Fruit fly (Drosophila melanogaster) whole organism, wandering third instar larva: ENCODE measurements around the gene CG32681.
A peak's percentile ranks its signal among the peaks of the same experiment; 100 is the strongest.

Source experiments
- Abd-B ChIP-seq: fragments of >200 bp; optimal IDR thresholded peaks from 2 replicates; lab custom pipeline; 2017; ENCODE audit warnings: missing biosample characterization, missing genetic modification characterization
- CG32264 ChIP-seq: fragments of 200-800 bp; sonication (Bioruptor generic); optimal IDR thresholded peaks from 2 replicates; lab custom pipeline; 2016; ENCODE audit warnings: missing biosample characterization, missing genetic modification characterization
- CG9705 ChIP-seq: fragments of 200-800 bp; sonication (Bioruptor generic); optimal IDR thresholded peaks from 2 replicates; lab custom pipeline; 2018; ENCODE audit warnings: missing biosample characterization, mild to moderate bottlenecking, missing genetic modification characterization
- CrebA ChIP-seq: fragments of 200-800 bp; sonication (Bioruptor generic); optimal IDR thresholded peaks from 2 replicates; lab custom pipeline; 2016; ENCODE audit warnings: missing biosample characterization, mild to moderate bottlenecking, missing genetic modification characterization, borderline replicate concordance
- Dfd ChIP-seq: fragments of >200 bp; optimal IDR thresholded peaks from 2 replicates; lab custom pipeline; 2017; ENCODE audit warnings: missing biosample characterization, missing genetic modification characterization
- Dif ChIP-seq: fragments of 200-275, 200-300 bp; sonication (Bioruptor generic); optimal IDR thresholded peaks from 2 replicates; lab custom pipeline; 2018; ENCODE audit warnings: missing biosample characterization, missing genetic modification characterization; ENCODE audit not compliant: partially characterized antibody
- GATAd ChIP-seq: sonication (Bioruptor generic); optimal IDR thresholded peaks from 2 replicates; lab custom pipeline; 2016; ENCODE audit warnings: missing biosample characterization, missing genetic modification characterization
- HLH106 ChIP-seq: fragments of 200-800 bp; optimal IDR thresholded peaks from 3 replicates; lab custom pipeline; 2019; ENCODE audit warnings: missing biosample characterization, mild to moderate bottlenecking, missing genetic modification characterization, moderate library complexity
- Hnf4 ChIP-seq: fragments of 200-800 bp; sonication (Bioruptor generic); optimal IDR thresholded peaks from 2 replicates; lab custom pipeline; 2016; ENCODE audit warnings: missing biosample characterization, mild to moderate bottlenecking, missing genetic modification characterization
- Hr78 ChIP-seq: fragments of >200 bp; optimal IDR thresholded peaks from 2 replicates; lab custom pipeline; 2017; ENCODE audit warnings: missing biosample characterization, missing genetic modification characterization
- Hr83 ChIP-seq: fragments of 200-300 bp; sonication (Bioruptor generic); optimal IDR thresholded peaks from 2 replicates; lab custom pipeline; 2016; ENCODE audit warnings: missing biosample characterization, mild to moderate bottlenecking, missing genetic modification characterization, moderate library complexity; ENCODE audit not compliant: poor library complexity, severe bottlenecking
- Jra ChIP-seq: sonication (Bioruptor generic); optimal IDR thresholded peaks from 2 replicates; lab custom pipeline; 2016; ENCODE audit warnings: missing biosample characterization, missing genetic modification characterization
- N ChIP-seq: fragments of >200 bp; optimal IDR thresholded peaks from 2 replicates; lab custom pipeline; 2018; ENCODE audit warnings: missing biosample characterization, missing external identifiers, missing genetic modification characterization
- OdsH ChIP-seq: fragments of 200-800 bp; sonication (Bioruptor generic); optimal IDR thresholded peaks from 2 replicates; lab custom pipeline; 2016; ENCODE audit warnings: missing biosample characterization, mild to moderate bottlenecking, missing genetic modification characterization
- Sp1 ChIP-seq: fragments of 200-800 bp; sonication (Bioruptor generic); optimal IDR thresholded peaks from 3 replicates; lab custom pipeline; 2019; ENCODE audit warnings: missing biosample characterization, mild to moderate bottlenecking, missing genetic modification characterization, moderate library complexity
- br ChIP-seq: fragments of 200-800 bp; sonication (Bioruptor generic); optimal IDR thresholded peaks from 2 replicates; lab custom pipeline; 2016; ENCODE audit warnings: missing biosample characterization, missing genetic modification characterization
- brk ChIP-seq: fragments of 200-800 bp; sonication (Bioruptor generic); optimal IDR thresholded peaks from 2 replicates; lab custom pipeline; 2016; ENCODE audit warnings: missing biosample characterization, mild to moderate bottlenecking, missing genetic modification characterization
- dl ChIP-seq, 2 experiments: fragments of 175-275, 200-275 bp in 1 of 2; fragments of 200-275 bp in 1 of 2; sonication (Bioruptor generic); optimal IDR thresholded peaks; lab custom pipeline; 2018; ENCODE audit warnings: mild to moderate bottlenecking in 2 of 2, missing biosample characterization in 2 of 2, missing genetic modification characterization in 2 of 2, moderate library complexity in 2 of 2; ENCODE audit not compliant: partially characterized antibody in 2 of 2, insufficient read depth in 1 of 2
- dmrt93B ChIP-seq: fragments of 200-800 bp; sonication (Bioruptor generic); optimal IDR thresholded peaks from 2 replicates; lab custom pipeline; 2018; ENCODE audit warnings: missing biosample characterization, mild to moderate bottlenecking, missing genetic modification characterization
- dsf ChIP-seq: sonication (Bioruptor generic); optimal IDR thresholded peaks from 2 replicates; lab custom pipeline; 2016; ENCODE audit warnings: missing biosample characterization, missing genetic modification characterization, borderline replicate concordance
- ey ChIP-seq: fragments of 200-800 bp; sonication (Bioruptor generic); optimal IDR thresholded peaks from 2 replicates; lab custom pipeline; 2016; ENCODE audit warnings: missing biosample characterization, missing genetic modification characterization
- foxo ChIP-seq, 2 experiments: fragments of 200-800 bp; sonication (Bioruptor generic); optimal IDR thresholded peaks; 2 replicates in 1 of 2; 3 replicates in 1 of 2; lab custom pipeline; 2016 to 2017; ENCODE audit warnings: missing biosample characterization in 2 of 2, missing genetic modification characterization in 2 of 2
- fru ChIP-seq: fragments of 200-800 bp; sonication (Bioruptor generic); optimal IDR thresholded peaks from 3 replicates; lab custom pipeline; 2016; ENCODE audit warnings: missing biosample characterization, mild to moderate bottlenecking, missing genetic modification characterization
- h ChIP-seq: fragments of 200-800 bp; sonication (Bioruptor generic); optimal IDR thresholded peaks from 3 replicates; lab custom pipeline; 2016; ENCODE audit warnings: missing biosample characterization, mild to moderate bottlenecking, missing genetic modification characterization
- lola ChIP-seq: fragments of >200 bp; optimal IDR thresholded peaks from 2 replicates; lab custom pipeline; 2017; ENCODE audit warnings: missing biosample characterization, missing genetic modification characterization
- pan ChIP-seq: fragments of >200 bp; optimal IDR thresholded peaks from 2 replicates; lab custom pipeline; 2017
- psq ChIP-seq: fragments of 200-800 bp; sonication (Bioruptor generic); optimal IDR thresholded peaks from 3 replicates; lab custom pipeline; 2017; ENCODE audit warnings: missing biosample characterization, mild to moderate bottlenecking, missing genetic modification characterization, moderate library complexity
- rgr ChIP-seq: fragments of 200-800 bp; sonication (Bioruptor generic); optimal IDR thresholded peaks from 3 replicates; lab custom pipeline; 2016; ENCODE audit warnings: missing biosample characterization, mild to moderate bottlenecking, missing genetic modification characterization
- sv ChIP-seq: fragments of 200-800 bp; sonication (Bioruptor generic); optimal IDR thresholded peaks from 3 replicates; lab custom pipeline; 2016; ENCODE audit warnings: missing biosample characterization, missing genetic modification characterization
- tai ChIP-seq: sonication (Bioruptor generic); optimal IDR thresholded peaks from 2 replicates; lab custom pipeline; 2016; ENCODE audit warnings: missing biosample characterization, missing genetic modification characterization
- usp ChIP-seq: fragments of >200 bp; optimal IDR thresholded peaks from 2 replicates; lab custom pipeline; 2017; ENCODE audit warnings: missing biosample characterization, missing genetic modification characterization
- woc ChIP-seq: sonication (Bioruptor generic); optimal IDR thresholded peaks from 2 replicates; lab custom pipeline; 2016; ENCODE audit warnings: missing biosample characterization, mild to moderate bottlenecking, missing genetic modification characterization

The CG32681 gene

dm6 chrX:10381252-10381651 lies at the start of gene CG32681:
TSS of gene CG32681 (minus strand) at chrX:10381352.
- TF ChIP-seq ey (GFP tag; lab: Kevin White, UChicago) = no peak
- TF ChIP-seq Hr78 (GFP tag; lab: Kevin White, UChicago) = no peak
- TF ChIP-seq dsf (GFP tag; lab: Kevin White, UChicago) = no peak
- TF ChIP-seq Abd-B (GFP tag; lab: Kevin White, UChicago) = no peak
- no peak for TF ChIP-seq lola (GFP tag; lab: Kevin White, UChicago)
- TF ChIP-seq Jra (GFP tag; lab: Kevin White, UChicago) = no peak
- TF ChIP-seq dl (GFP tag; optimal IDR thresholded peaks at IDR 0.05; lab: Kevin White, UChicago; ENCODE audit: insufficient read depth in 1 of 2, partially characterized antibody in 2 of 2) = no peak
- no peak for TF ChIP-seq foxo (GFP tag; optimal IDR thresholded peaks at IDR 0.05; lab: Kevin White, UChicago)
- TF ChIP-seq Sp1 (GFP tag; lab: Kevin White, UChicago) = no peak
- no peak for TF ChIP-seq CG9705 (GFP tag; lab: Kevin White, UChicago)
- no peak for TF ChIP-seq psq (GFP tag; lab: Kevin White, UChicago)
- TF ChIP-seq HLH106 = no peak
- TF ChIP-seq CG32264 (GFP tag; lab: Kevin White, UChicago) = no peak
- no peak for TF ChIP-seq OdsH (GFP tag; lab: Kevin White, UChicago)
- no peak for TF ChIP-seq sv (GFP tag; lab: Kevin White, UChicago)
- no peak for TF ChIP-seq tai (GFP tag; lab: Kevin White, UChicago)
- no peak for TF ChIP-seq brk
- no peak for TF ChIP-seq h (GFP tag; lab: Kevin White, UChicago)
- TF ChIP-seq, all 38 proteins: peak for 0

DNA sequence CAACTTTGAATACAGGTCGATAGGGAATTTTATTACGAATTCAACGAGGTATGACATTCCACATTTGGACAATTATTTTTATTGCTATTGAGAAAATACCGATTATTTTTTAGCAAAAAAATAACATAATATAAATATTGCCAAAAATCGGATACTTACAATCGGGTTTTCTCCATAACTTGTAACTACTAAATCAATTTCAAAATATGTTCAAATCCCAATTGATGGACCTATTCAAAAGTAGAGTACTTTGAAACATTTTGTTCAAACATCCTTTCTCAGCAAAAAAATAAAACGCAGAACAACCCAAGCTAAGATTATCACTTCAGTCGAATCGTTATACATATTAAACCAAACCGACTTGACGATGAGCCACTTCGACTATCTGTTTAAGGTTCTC lies 36.0 kb upstream of the CG32681 start, which contains the start of gene RabX2:
TSS of gene RabX2 (plus strand) at position 301 of the 400 bp plus-strand sequence.
- TF ChIP-seq N (GFP tag; lab: Kevin White, UChicago) (no peak), fru (GFP tag; lab: Kevin White, UChicago) (no peak), dmrt93B (GFP tag; lab: Kevin White, UChicago) (no peak), rgr (GFP tag; lab: Kevin White, UChicago) (no peak), usp (GFP tag; lab: Kevin White, UChicago) (no peak), dl (GFP tag; optimal IDR thresholded peaks at IDR 0.05; lab: Kevin White, UChicago; ENCODE audit: insufficient read depth in 1 of 2, partially characterized antibody in 2 of 2) (no peak)

- TF ChIP-seq h (GFP tag; lab: Kevin White, UChicago) (no peak), GATAd (GFP tag; lab: Kevin White, UChicago) (no peak), brk (no peak), br (GFP tag; lab: Kevin White, UChicago) (no peak), Abd-B (GFP tag; lab: Kevin White, UChicago) (no peak), tai (GFP tag; lab: Kevin White, UChicago) (no peak), ey (GFP tag; lab: Kevin White, UChicago) (no peak), HLH106 (no peak), CrebA (no peak), pan (no peak)
These were observed 17.8 kb upstream of the CG32681 start for dm6 chrX:10398959-10399358.

DNA sequence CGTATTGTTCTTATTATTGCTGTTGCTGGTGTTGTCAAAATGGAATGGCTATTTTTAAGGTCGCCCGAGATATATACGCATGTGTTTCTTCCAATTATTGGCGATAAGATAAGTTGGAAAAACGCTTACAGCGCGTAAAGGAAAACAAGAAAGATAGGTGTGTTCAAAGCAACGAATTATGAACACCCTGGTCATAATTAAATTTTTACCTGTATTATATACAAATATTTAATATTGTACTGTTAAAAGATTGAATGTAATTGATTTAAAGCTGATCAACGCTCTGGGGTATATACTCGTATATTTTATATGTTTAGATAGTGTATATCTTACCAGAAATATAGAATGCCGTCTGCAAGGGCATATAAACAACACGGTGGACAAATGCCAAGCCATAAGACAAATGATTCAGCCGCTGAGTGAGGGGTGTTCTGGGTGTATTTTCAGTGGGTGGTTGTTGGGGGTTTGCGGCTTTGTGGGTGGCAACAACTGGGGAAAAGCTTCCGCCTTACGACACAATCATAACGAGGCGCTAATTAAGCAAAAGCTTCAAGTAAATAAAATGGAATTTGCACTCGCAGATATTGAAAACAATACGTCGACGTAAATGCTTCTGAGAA lies 16.5 kb upstream of the CG32681 start:
- peak; percentile 27 for TF ChIP-seq Sp1 (GFP tag; lab: Kevin White, UChicago)
- TF ChIP-seq h (GFP tag; lab: Kevin White, UChicago) = peak; percentile 15
- peak; percentile 24 for TF ChIP-seq rgr (GFP tag; lab: Kevin White, UChicago)
- TF ChIP-seq HLH106 = peak; percentile 37
- no peak for TF ChIP-seq Hr83 (GFP tag; lab: Kevin White, UChicago)
- TF ChIP-seq ey (GFP tag; lab: Kevin White, UChicago) = peak; percentile 1
- TF ChIP-seq psq (GFP tag; lab: Kevin White, UChicago) = peak; percentile 12
- TF ChIP-seq Abd-B (GFP tag; lab: Kevin White, UChicago) = no peak
- no peak for TF ChIP-seq usp (GFP tag; lab: Kevin White, UChicago)
- no peak for TF ChIP-seq pan
- TF ChIP-seq OdsH (GFP tag; lab: Kevin White, UChicago) = peak; percentile 5
- peak in 1 of 2 experiments; percentile 22 for TF ChIP-seq foxo (GFP tag; optimal IDR thresholded peaks at IDR 0.05; lab: Kevin White, UChicago)
- no peak for TF ChIP-seq dmrt93B (GFP tag; lab: Kevin White, UChicago)
- TF ChIP-seq fru (GFP tag; lab: Kevin White, UChicago) = peak; percentile 30
- no peak for TF ChIP-seq CG9705 (GFP tag; lab: Kevin White, UChicago)
- no peak for TF ChIP-seq dl (GFP tag; optimal IDR thresholded peaks at IDR 0.05; lab: Kevin White, UChicago; ENCODE audit: insufficient read depth in 1 of 2, partially characterized antibody in 2 of 2)

- TF ChIP-seq dl (GFP tag; optimal IDR thresholded peaks at IDR 0.05; lab: Kevin White, UChicago; ENCODE audit: insufficient read depth in 1 of 2, partially characterized antibody in 2 of 2) = no peak
- TF ChIP-seq Dfd (GFP tag; lab: Kevin White, UChicago) = no peak
- TF ChIP-seq br (GFP tag; lab: Kevin White, UChicago) = no peak
- TF ChIP-seq woc = no peak
- TF ChIP-seq lola (GFP tag; lab: Kevin White, UChicago) = no peak
- no peak for TF ChIP-seq GATAd (GFP tag; lab: Kevin White, UChicago)
- no peak for TF ChIP-seq Dif
- no peak for TF ChIP-seq OdsH (GFP tag; lab: Kevin White, UChicago)
- TF ChIP-seq usp (GFP tag; lab: Kevin White, UChicago) = no peak
- TF ChIP-seq N (GFP tag; lab: Kevin White, UChicago) = no peak
- no peak for TF ChIP-seq Jra (GFP tag; lab: Kevin White, UChicago)
- no peak for TF ChIP-seq Hnf4
- no peak for TF ChIP-seq CrebA
- no peak for TF ChIP-seq h (GFP tag; lab: Kevin White, UChicago)
- TF ChIP-seq HLH106 = no peak
These were observed 15.7 kb upstream of the CG32681 start for dm6 chrX:10396832-10397231.
